Worm (Caenorhabditis elegans) whole organism, L3 larva: ENCODE data around the gene npr-35.

ENCODE experiments used
- ceh-9 ChIP-seq: sonication (generic microtip); optimal IDR thresholded peaks from 2 replicates; lab custom pipeline; 2018; ENCODE audit warnings: missing biosample characterization, missing genetic modification characterization
- egl-27 ChIP-seq: sonication (generic microtip); optimal IDR thresholded peaks from 4 replicates; lab custom pipeline; 2017; ENCODE audit warnings: missing biosample characterization, missing genetic modification reagents, missing genetic modification characterization
- fkh-10 ChIP-seq: sonication (generic microtip); optimal IDR thresholded peaks from 2 replicates; lab custom pipeline; 2017; ENCODE audit warnings: missing biosample characterization, missing genetic modification reagents, missing genetic modification characterization
- jun-1 ChIP-seq: fragments of 150-350 bp; optimal IDR thresholded peaks from 2 replicates; lab custom pipeline; 2014; ENCODE audit warnings: missing biosample characterization, missing genetic modification reagents, missing genetic modification characterization
- nhr-77 ChIP-seq: fragments of 150-350 bp; optimal IDR thresholded peaks from 2 replicates; lab custom pipeline; 2014; ENCODE audit warnings: missing biosample characterization, missing genetic modification characterization
- tbx-2 ChIP-seq: sonication (generic microtip); optimal IDR thresholded peaks from 2 replicates; lab custom pipeline; 2016; ENCODE audit warnings: mild to moderate bottlenecking, missing genetic modification characterization, missing compliant biosample characterization
- unc-39 ChIP-seq: sonication (generic microtip); optimal IDR thresholded peaks from 4 replicates; lab custom pipeline; 2017; ENCODE audit warnings: missing biosample characterization, missing genetic modification characterization

DNA sequence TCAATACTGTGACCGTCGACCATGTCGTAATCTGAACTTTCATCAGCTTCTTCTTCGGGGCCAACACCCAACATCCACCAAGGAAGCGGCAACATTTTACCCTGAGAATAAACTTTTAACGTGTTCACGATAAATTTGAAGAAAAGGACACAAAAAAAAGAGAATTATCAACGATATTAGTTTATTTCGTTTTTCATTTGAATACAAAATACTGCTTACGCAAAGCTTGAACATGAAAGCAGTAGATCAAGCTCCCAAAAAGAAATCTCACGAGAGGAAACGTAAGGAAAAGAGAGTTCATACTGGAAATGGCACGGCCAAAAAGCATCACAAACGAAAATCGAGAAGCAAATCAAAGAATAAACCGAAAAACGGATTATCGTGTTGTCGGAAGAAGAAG is 20.1 kb downstream of the npr-35 start, which contains the start of the genes C46A5.6 and C46A5.1:
- TF ChIP-seq nhr-77, result no peak
- no peak for TF ChIP-seq egl-27 (tag; lab: Kevin White, UChicago)
- TF ChIP-seq jun-1 (tag; lab: Kevin White, UChicago), result no peak
- no peak for TF ChIP-seq unc-39 (tag; lab: Kevin White, UChicago)
- no peak for TF ChIP-seq tbx-2 (tag; lab: Kevin White, UChicago)
- no peak for TF ChIP-seq ceh-9 (tag; lab: Kevin White, UChicago)
- TF ChIP-seq fkh-10 (GFP tag; lab: Kevin White, UChicago), result no peak
